Worm (Caenorhabditis elegans) whole organism, L4/young adult: ENCODE measurements around the gene cut-5.

Experiments
- W03F9.2 ChIP-seq: fragments of 150-350 bp; optimal IDR thresholded peaks from 2 replicates; lab custom pipeline; 2014; ENCODE audit warnings: missing biosample characterization, missing genetic modification characterization
- dao-5 ChIP-seq: sonication (generic microtip); optimal IDR thresholded peaks from 2 replicates; lab custom pipeline; 2016; ENCODE audit warnings: missing genotype, missing genetic modification characterization, moderate library complexity, missing compliant biosample characterization
- him-1 ChIP-seq: sonication (generic microtip); optimal IDR thresholded peaks from 2 replicates; lab custom pipeline; 2016; ENCODE audit warnings: missing genotype, missing genetic modification reagents, missing genetic modification characterization, missing compliant biosample characterization

DNA sequence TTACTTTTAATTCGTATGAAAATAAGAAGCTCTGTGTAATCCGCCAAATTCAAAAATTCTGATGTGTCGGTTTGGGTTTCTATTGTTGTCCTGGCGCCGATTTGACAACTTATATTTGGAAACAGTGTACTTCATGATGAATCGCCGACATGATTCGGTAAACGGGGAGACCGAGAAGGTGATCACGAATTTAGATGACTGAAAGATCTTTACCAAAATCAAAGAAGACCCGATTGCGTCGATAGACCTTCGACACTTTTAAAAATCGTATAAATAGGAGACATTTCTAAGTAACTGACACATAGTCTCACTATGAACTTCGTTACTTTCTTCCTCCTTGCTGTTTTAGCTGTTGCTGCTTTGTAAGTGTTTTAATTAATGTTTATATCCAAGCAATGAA, 35.6 kb downstream of the cut-5 start, which contains the start of gene fip-5:
- TF ChIP-seq W03F9.2 (tag; lab: Kevin White, UChicago) (no peak), him-1 (tag; lab: Kevin White, UChicago) (no peak), dao-5 (tag; lab: Kevin White, UChicago) (no peak)
